Worm (Caenorhabditis elegans) whole organism, midembryonic: Measurements from ENCODE around the gene hsp-43.

Experiments used
- T22C8.4 ChIP-seq: fragments of 200-800 bp; sonication (Bioruptor generic); IDR thresholded peaks from 2 replicates; pipeline ENCODE4 v1.3.6; 2022; ENCODE audit warnings: missing genetic modification characterization, missing compliant biosample characterization
- cog-1 ChIP-seq: sonication (generic microtip); optimal IDR thresholded peaks from 2 replicates; lab custom pipeline; 2016; ENCODE audit warnings: missing genetic modification characterization, missing compliant biosample characterization
- flt-1 ChIP-seq: fragments of 200-800 bp; sonication (Bioruptor generic); IDR thresholded peaks from 2 replicates; pipeline ENCODE4 v1.3.6; 2022; ENCODE audit warnings: missing genetic modification characterization, missing compliant biosample characterization
- ref-1 ChIP-seq: fragments of 200-800 bp; sonication (Bioruptor generic); conservative IDR thresholded peaks from 2 replicates; pipeline ENCODE4 v1.3.6; 2022; ENCODE audit warnings: missing genetic modification reagents, missing genetic modification characterization, missing compliant biosample characterization
- ztf-23 ChIP-seq: fragments of 200-800 bp; sonication (Bioruptor generic); IDR thresholded peaks from 2 replicates; pipeline ENCODE4 v1.3.6; 2022; ENCODE audit warnings: missing genetic modification reagents, missing genetic modification characterization, missing compliant biosample characterization
- ztf-29 ChIP-seq: fragments of 200-800 bp; sonication (Bioruptor generic); IDR thresholded peaks from 2 replicates; pipeline ENCODE4 v1.3.6; 2022; ENCODE audit warnings: missing genetic modification reagents, missing genetic modification characterization, missing compliant biosample characterization

DNA sequence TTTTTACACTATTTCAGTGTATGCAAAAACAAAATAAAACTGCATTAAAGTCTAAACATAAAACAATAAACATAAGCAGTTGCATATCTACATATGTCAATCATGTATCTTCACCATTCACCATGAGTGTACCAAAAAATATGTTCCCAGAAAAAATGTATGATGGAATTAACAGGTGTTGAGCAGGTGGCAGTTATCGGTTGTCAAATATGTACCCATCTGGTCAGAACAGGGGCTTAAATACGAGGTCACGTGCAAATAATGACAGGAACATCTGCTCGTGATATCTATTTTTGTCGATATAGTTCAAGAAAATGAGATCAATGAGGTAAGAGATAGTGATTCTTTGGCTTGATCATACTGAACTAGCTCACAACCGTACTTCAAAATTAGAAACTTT, 23.7 kb upstream of the hsp-43 start:
- TF ChIP-seq cog-1 (tag; lab: Kevin White, UChicago), result no peak
- TF ChIP-seq flt-1, result no peak
- no peak for TF ChIP-seq T22C8.4 (GFP tag; lab: Robert Waterston, UW)
- no peak for TF ChIP-seq ztf-29 (GFP tag; lab: Robert Waterston, UW)
- TF ChIP-seq ztf-23, result no peak
- no peak for TF ChIP-seq ref-1 (GFP tag; lab: Robert Waterston, UW)
